Fruit fly (Drosophila melanogaster) whole organism, wandering third instar larva: Measurements from ENCODE around the gene CG7945.

Experiments
- Abd-B ChIP-seq: fragments of >200 bp; optimal IDR thresholded peaks from 2 replicates; lab custom pipeline; 2017; ENCODE audit warnings: missing biosample characterization, missing genetic modification characterization
- CG32264 ChIP-seq: fragments of 200-800 bp; sonication (Bioruptor generic); optimal IDR thresholded peaks from 2 replicates; lab custom pipeline; 2016; ENCODE audit warnings: missing biosample characterization, missing genetic modification characterization
- Dfd ChIP-seq: fragments of >200 bp; optimal IDR thresholded peaks from 2 replicates; lab custom pipeline; 2017; ENCODE audit warnings: missing biosample characterization, missing genetic modification characterization
- Sp1 ChIP-seq: fragments of 200-800 bp; sonication (Bioruptor generic); optimal IDR thresholded peaks from 3 replicates; lab custom pipeline; 2019; ENCODE audit warnings: missing biosample characterization, mild to moderate bottlenecking, missing genetic modification characterization, moderate library complexity
- Vsx2 ChIP-seq: fragments of 200-300, 225-300 bp; sonication (Bioruptor generic); optimal IDR thresholded peaks from 2 replicates; lab custom pipeline; 2018; ENCODE audit warnings: missing biosample characterization, missing genetic modification characterization; ENCODE audit not compliant: partially characterized antibody
- br ChIP-seq: fragments of 200-800 bp; sonication (Bioruptor generic); optimal IDR thresholded peaks from 2 replicates; lab custom pipeline; 2016; ENCODE audit warnings: missing biosample characterization, missing genetic modification characterization
- h ChIP-seq: fragments of 200-800 bp; sonication (Bioruptor generic); optimal IDR thresholded peaks from 3 replicates; lab custom pipeline; 2016; ENCODE audit warnings: missing biosample characterization, mild to moderate bottlenecking, missing genetic modification characterization
- pan ChIP-seq: fragments of >200 bp; optimal IDR thresholded peaks from 2 replicates; lab custom pipeline; 2017
- psq ChIP-seq: fragments of 200-800 bp; sonication (Bioruptor generic); optimal IDR thresholded peaks from 3 replicates; lab custom pipeline; 2017; ENCODE audit warnings: missing biosample characterization, mild to moderate bottlenecking, missing genetic modification characterization, moderate library complexity
- sv ChIP-seq: fragments of 200-800 bp; sonication (Bioruptor generic); optimal IDR thresholded peaks from 3 replicates; lab custom pipeline; 2016; ENCODE audit warnings: missing biosample characterization, missing genetic modification characterization
- usp ChIP-seq: fragments of >200 bp; optimal IDR thresholded peaks from 2 replicates; lab custom pipeline; 2017; ENCODE audit warnings: missing biosample characterization, missing genetic modification characterization

- no peak for TF ChIP-seq Sp1 (GFP tag; lab: Kevin White, UChicago)
- TF ChIP-seq CG32264 (GFP tag; lab: Kevin White, UChicago), result no peak
- TF ChIP-seq usp, result no peak
- no peak for TF ChIP-seq pan (lab: Kevin White, UChicago)
- no peak for TF ChIP-seq psq (GFP tag; lab: Kevin White, UChicago)
- TF ChIP-seq Vsx2 (GFP tag; lab: Kevin White, UChicago), result no peak
- no peak for TF ChIP-seq h (GFP tag; lab: Kevin White, UChicago)
- TF ChIP-seq Dfd (GFP tag; lab: Kevin White, UChicago), result no peak
- no peak for TF ChIP-seq Abd-B (GFP tag; lab: Kevin White, UChicago)
- TF ChIP-seq br (GFP tag; lab: Kevin White, UChicago), result no peak
- no peak for TF ChIP-seq sv (GFP tag; lab: Kevin White, UChicago)
These were observed 14.5 kb downstream of the CG7945 start, which contains the start of the genes gdl and gdl-ORF39 for dm6 chr3L:15509398-15509797.
